Worm (Caenorhabditis elegans) whole organism, late embryonic: ENCODE results near the gene srt-14.

Experiments used
- C38D4.7 ChIP-seq: fragments of 200-800 bp; sonication (Bioruptor generic); optimal IDR thresholded peaks from 2 replicates; lab custom pipeline; 2018; ENCODE audit warnings: mild to moderate bottlenecking, missing genetic modification characterization, moderate library complexity, missing compliant biosample characterization
- F13H6.1 ChIP-seq: sonication (generic microtip); optimal IDR thresholded peaks from 2 replicates; lab custom pipeline; 2016; ENCODE audit warnings: missing genetic modification characterization, missing compliant biosample characterization
- T23F11.4 ChIP-seq: fragments of 200-800 bp; sonication (Bioruptor generic); optimal IDR thresholded peaks from 2 replicates; lab custom pipeline; 2018; ENCODE audit warnings: mild to moderate bottlenecking, missing genetic modification characterization, missing compliant biosample characterization
- ahr-1 ChIP-seq: sonication (generic microtip); optimal IDR thresholded peaks from 2 replicates; lab custom pipeline; 2016; ENCODE audit warnings: missing genetic modification characterization, missing compliant biosample characterization
- ceh-14 ChIP-seq: sonication (generic microtip); optimal IDR thresholded peaks from 2 replicates; lab custom pipeline; 2016; ENCODE audit warnings: missing genotype, missing genetic modification characterization, missing compliant biosample characterization
- ceh-18 ChIP-seq: sonication (generic microtip); optimal IDR thresholded peaks from 2 replicates; lab custom pipeline; 2016; ENCODE audit warnings: missing genetic modification characterization, missing compliant biosample characterization
- ceh-19 ChIP-seq: fragments of 200-800 bp; sonication (Bioruptor generic); optimal IDR thresholded peaks from 2 replicates; lab custom pipeline; 2018; ENCODE audit warnings: mild to moderate bottlenecking, missing genetic modification characterization, missing compliant biosample characterization
- ceh-2 ChIP-seq: sonication (generic microtip); optimal IDR thresholded peaks from 2 replicates; lab custom pipeline; 2016; ENCODE audit warnings: missing genotype, missing genetic modification characterization, missing compliant biosample characterization
- ceh-22 ChIP-seq: sonication (generic microtip); optimal IDR thresholded peaks from 2 replicates; lab custom pipeline; 2017; ENCODE audit warnings: missing biosample characterization, missing genetic modification characterization
- ceh-34 ChIP-seq: sonication (generic microtip); optimal IDR thresholded peaks from 2 replicates; lab custom pipeline; 2016; ENCODE audit warnings: mild to moderate bottlenecking, missing genetic modification characterization, missing compliant biosample characterization
- ceh-45 ChIP-seq: fragments of 200-800 bp; sonication (Bioruptor generic); IDR thresholded peaks from 2 replicates; pipeline ENCODE4 v1.3.6; 2022; ENCODE audit warnings: missing genetic modification reagents, missing genetic modification characterization, missing compliant biosample characterization
- ceh-48 ChIP-seq: sonication (generic microtip); optimal IDR thresholded peaks from 2 replicates; lab custom pipeline; 2016; ENCODE audit warnings: missing genetic modification characterization, inconsistent platforms, missing compliant biosample characterization
- ceh-6 ChIP-seq: fragments of 200-800 bp; sonication (Bioruptor generic); optimal IDR thresholded peaks from 2 replicates; lab custom pipeline; 2018; ENCODE audit warnings: mild to moderate bottlenecking, missing genetic modification characterization, missing compliant biosample characterization
- ceh-9 ChIP-seq: sonication (generic microtip); optimal IDR thresholded peaks from 2 replicates; lab custom pipeline; 2016; ENCODE audit warnings: mild to moderate bottlenecking, missing genetic modification characterization, inconsistent platforms, missing compliant biosample characterization
- che-1 ChIP-seq: sonication (generic microtip); optimal IDR thresholded peaks from 2 replicates; lab custom pipeline; 2016; ENCODE audit warnings: mild to moderate bottlenecking, missing genetic modification characterization, missing compliant biosample characterization
- dmd-4 ChIP-seq: sonication (generic microtip); optimal IDR thresholded peaks from 2 replicates; lab custom pipeline; 2016; ENCODE audit warnings: borderline replicate concordance, missing genetic modification characterization, missing compliant biosample characterization
- dve-1 ChIP-seq: sonication (generic microtip); optimal IDR thresholded peaks from 2 replicates; lab custom pipeline; 2017; ENCODE audit warnings: antibody characterized with exemption, mild to moderate bottlenecking, missing genetic modification characterization, missing compliant biosample characterization
- eyg-1 ChIP-seq: sonication (generic microtip); optimal IDR thresholded peaks from 2 replicates; lab custom pipeline; 2016; ENCODE audit warnings: missing genotype, missing genetic modification characterization, missing compliant biosample characterization
- fkh-6 ChIP-seq: sonication (generic microtip); optimal IDR thresholded peaks from 2 replicates; lab custom pipeline; 2016; ENCODE audit warnings: missing genetic modification characterization, missing compliant biosample characterization
- gmeb-2 ChIP-seq: sonication (generic microtip); optimal IDR thresholded peaks from 2 replicates; lab custom pipeline; 2016; ENCODE audit warnings: missing genetic modification characterization, inconsistent platforms, missing compliant biosample characterization
- hlh-13 ChIP-seq: fragments of 200-800 bp; sonication (Bioruptor generic); optimal IDR thresholded peaks from 2 replicates; lab custom pipeline; 2018; ENCODE audit warnings: mild to moderate bottlenecking, missing genetic modification characterization, missing compliant biosample characterization
- hlh-15 ChIP-seq: sonication (generic microtip); optimal IDR thresholded peaks from 2 replicates; lab custom pipeline; 2016; ENCODE audit warnings: missing genetic modification characterization, missing compliant biosample characterization
- hlh-6 ChIP-seq: sonication (generic microtip); optimal IDR thresholded peaks from 2 replicates; lab custom pipeline; 2016; ENCODE audit warnings: missing genotype, missing genetic modification characterization, missing compliant biosample characterization
- hlh-8 ChIP-seq: sonication (generic microtip); optimal IDR thresholded peaks from 2 replicates; lab custom pipeline; 2016; ENCODE audit warnings: missing genotype, missing genetic modification characterization, missing compliant biosample characterization
- lim-6 ChIP-seq: sonication (generic microtip); optimal IDR thresholded peaks from 2 replicates; lab custom pipeline; 2016; ENCODE audit warnings: missing genetic modification characterization, missing compliant biosample characterization
- madf-2 ChIP-seq: sonication (generic microtip); optimal IDR thresholded peaks from 2 replicates; lab custom pipeline; 2017; ENCODE audit warnings: missing genetic modification characterization, missing compliant biosample characterization
- nfya-1 ChIP-seq: sonication (generic microtip); optimal IDR thresholded peaks from 2 replicates; lab custom pipeline; 2017; ENCODE audit warnings: missing genetic modification characterization, mild to moderate bottlenecking, missing compliant biosample characterization, antibody characterized with exemption, moderate library complexity
- nhr-11 ChIP-seq: fragments of 150-350 bp; optimal IDR thresholded peaks from 2 replicates; lab custom pipeline; 2014; ENCODE audit warnings: missing biosample characterization, missing genetic modification characterization
- odd-2 ChIP-seq: sonication (generic microtip); optimal IDR thresholded peaks from 2 replicates; lab custom pipeline; 2017; ENCODE audit warnings: antibody characterized with exemption, mild to moderate bottlenecking, missing genetic modification characterization, missing compliant biosample characterization
- pha-4 ChIP-seq: fragments of 150-350 bp; optimal IDR thresholded peaks from 2 replicates; lab custom pipeline; 2018; ENCODE audit warnings: missing biosample characterization, missing genetic modification reagents, missing genetic modification characterization
- pqm-1 ChIP-seq: sonication (generic microtip); optimal IDR thresholded peaks from 2 replicates; lab custom pipeline; 2016; ENCODE audit warnings: missing genetic modification characterization, missing compliant biosample characterization
- ref-2 ChIP-seq: sonication (generic microtip); optimal IDR thresholded peaks from 2 replicates; lab custom pipeline; 2016; ENCODE audit warnings: missing genetic modification characterization, missing compliant biosample characterization
- rnt-1 ChIP-seq: sonication (generic microtip); optimal IDR thresholded peaks from 2 replicates; lab custom pipeline; 2016; ENCODE audit warnings: missing genetic modification characterization, missing compliant biosample characterization
- sox-2 ChIP-seq: fragments of 200-800 bp; sonication (Bioruptor generic); IDR thresholded peaks from 2 replicates; pipeline ENCODE4 v1.3.6; 2022; ENCODE audit warnings: missing genetic modification reagents, missing genetic modification characterization, missing compliant biosample characterization
- syd-9 ChIP-seq: sonication (generic microtip); optimal IDR thresholded peaks from 2 replicates; lab custom pipeline; 2016; ENCODE audit warnings: mild to moderate bottlenecking, missing genetic modification characterization, moderate library complexity, missing compliant biosample characterization
- unc-55 ChIP-seq: sonication (generic microtip); optimal IDR thresholded peaks from 2 replicates; lab custom pipeline; 2017; ENCODE audit warnings: missing biosample characterization, missing genetic modification reagents, missing genetic modification characterization

Gene srt-14

ce11 chrV:4242431-4242830 is 13.9 kb downstream of the srt-14 start, which contains the start of gene srt-12:
Gene srt-12 (minus strand): TSS chrV:4242531.
- TF ChIP-seq syd-9 (tag; lab: Kevin White, UChicago), result no peak
- no peak for TF ChIP-seq unc-55 (GFP tag; lab: Kevin White, UChicago)
- no peak for TF ChIP-seq madf-2
- no peak for TF ChIP-seq ceh-2 (tag; lab: Kevin White, UChicago)
- no peak for TF ChIP-seq hlh-6
- no peak for TF ChIP-seq hlh-8 (tag; lab: Kevin White, UChicago)

ce11 chrV:4241555-4241954 is 14.8 kb downstream of the srt-14 start:
- TF ChIP-seq odd-2 (no peak), syd-9 (tag; lab: Kevin White, UChicago) (no peak), ceh-45 (GFP tag; lab: Robert Waterston, UW) (no peak), dmd-4 (tag; lab: Kevin White, UChicago) (no peak), dve-1 (tag; lab: Kevin White, UChicago) (no peak), sox-2 (GFP tag; lab: Robert Waterston, UW) (no peak), ceh-34 (tag; lab: Kevin White, UChicago) (no peak), C38D4.7 (GFP tag; lab: Kevin White, UChicago) (no peak), T23F11.4 (GFP tag; lab: Kevin White, UChicago) (no peak), ref-2 (no peak), pha-4 (no peak), rnt-1 (no peak), hlh-8 (tag; lab: Kevin White, UChicago) (no peak), nfya-1 (tag; lab: Kevin White, UChicago) (no peak)

ce11 chrV:4240292-4240691 is 16.1 kb downstream of the srt-14 start, which contains the start of gene srh-204:
Gene srh-204 (minus strand): TSS chrV:4240392.
- TF ChIP-seq fkh-6 (tag; lab: Kevin White, UChicago), result no peak

ce11 chrV:4236118-4236517 is 20.3 kb downstream of the srt-14 start, which contains the start of gene nlp-13:
Gene nlp-13 (plus strand): TSS chrV:4236418.
- TF ChIP-seq fkh-6 (tag; lab: Kevin White, UChicago), result no peak
- no peak for TF ChIP-seq hlh-15 (tag; lab: Kevin White, UChicago)
- TF ChIP-seq ceh-14 (tag; lab: Kevin White, UChicago), result no peak
- no peak for TF ChIP-seq ceh-19 (GFP tag; lab: Kevin White, UChicago)
- no peak for TF ChIP-seq syd-9 (tag; lab: Kevin White, UChicago)

- TF ChIP-seq hlh-13 (GFP tag; lab: Kevin White, UChicago) (no peak), ceh-18 (tag; lab: Kevin White, UChicago) (no peak), eyg-1 (no peak), pqm-1 (no peak), ceh-22 (tag; lab: Kevin White, UChicago) (no peak), che-1 (no peak), ceh-6 (GFP tag; lab: Kevin White, UChicago) (no peak), C38D4.7 (GFP tag; lab: Kevin White, UChicago) (no peak), ceh-48 (no peak), F13H6.1 (no peak), hlh-15 (tag; lab: Kevin White, UChicago) (no peak), ahr-1 (tag; lab: Kevin White, UChicago) (no peak), nhr-11 (tag; lab: Kevin White, UChicago) (no peak), madf-2 (no peak), sox-2 (GFP tag; lab: Robert Waterston, UW) (no peak), ceh-9 (tag; lab: Kevin White, UChicago) (no peak), gmeb-2 (no peak), dmd-4 (tag; lab: Kevin White, UChicago) (no peak), lim-6 (no peak)
These were observed 37.0 kb downstream of the srt-14 start, which contains the start of gene nlp-9 for ce11 chrV:4219342-4219741. Gene nlp-9 (plus strand): TSS chrV:4219642.
